Fruit fly (Drosophila melanogaster): ENCODE measurements around the gene CG11619.
A peak's percentile ranks its signal among the peaks of the same experiment; 100 is the strongest.

The CG11619 gene

dm6 chr3L:18996030-18996773, 8.1 kb upstream of the CG11619 start (continued):
- peak; percentile 58; the same call in 1 of the 2 replicates for TF ChIP-seq Bgb (GFP tag; IDR thresholded peaks at IDR 0.05; ENCODE audit: partially characterized antibody)
- peak; percentile 84 for TF ChIP-seq lilli (GFP tag; optimal IDR thresholded peaks at IDR 0.05)
- TF ChIP-seq Atf-2 (GFP tag; optimal IDR thresholded peaks at IDR 0.05), result peak; percentile 54
- TF ChIP-seq CG3726 (GFP tag; IDR thresholded peaks at IDR 0.05), result peak; percentile 54; the same call in 1 of the 3 replicates
- peak; percentile 55 for TF ChIP-seq CG8388 (GFP tag; optimal IDR thresholded peaks at IDR 0.05)
- no peak for TF ChIP-seq zfh1 (GFP tag; IDR thresholded peaks at IDR 0.05)
- peak; percentile 30 for TF ChIP-seq trh (GFP tag; optimal IDR thresholded peaks at IDR 0.05)
- 0 out of 3 replicates have a peak, but pooled peaks have one; percentile 16 for TF ChIP-seq CG16813 (GFP tag; IDR thresholded peaks at IDR 0.05; ENCODE audit: partially characterized antibody)
- peak; percentile 40 for TF ChIP-seq CG11398 (GFP tag; optimal IDR thresholded peaks at IDR 0.05)
- TF ChIP-seq MBD-R2 (GFP tag; IDR thresholded peaks at IDR 0.05), result peak; percentile 49; the same call in 1 of the 2 replicates
- peak; percentile 79 for TF ChIP-seq Oli (tag; optimal IDR thresholded peaks at IDR 0.05)
- TF ChIP-seq Pdp1 (GFP tag; optimal IDR thresholded peaks at IDR 0.05), result peak; percentile 72 to 84
- no peak for TF ChIP-seq Sry-β (GFP tag; optimal IDR thresholded peaks at IDR 0.05)
- TF ChIP-seq vfl (GFP tag; optimal IDR thresholded peaks at IDR 0.05), result peak; percentile 3
- TF ChIP-seq CG34422 (GFP tag; IDR thresholded peaks at IDR 0.05), result 0 out of 3 replicates have a peak, but pooled peaks have one; percentile 27
- TF ChIP-seq twi (tag; optimal IDR thresholded peaks at IDR 0.05), result no peak
- TF ChIP-seq Bteb2 (GFP tag; optimal IDR thresholded peaks at IDR 0.05), result peak; percentile 37
- TF ChIP-seq fd102C (GFP tag; optimal IDR thresholded peaks at IDR 0.05), result no peak
- peak; percentile 41 for TF ChIP-seq CG6854 (GFP tag; optimal IDR thresholded peaks at IDR 0.05)
- TF ChIP-seq Nf-YA (GFP tag; IDR thresholded peaks at IDR 0.05), result no peak
- TF ChIP-seq hbn (GFP tag; IDR thresholded peaks at IDR 0.05; ENCODE audit: partially characterized antibody), result peak; percentile 40; the same call in 1 of the 2 replicates
- TF ChIP-seq CG32532 (GFP tag; IDR thresholded peaks at IDR 0.05), result peak; percentile 81
- TF ChIP-seq CG8359 (GFP tag; optimal IDR thresholded peaks at IDR 0.05; ENCODE audit: borderline replicate concordance), result peak; percentile 2
- TF ChIP-seq cato (GFP tag; optimal IDR thresholded peaks at IDR 0.05; ENCODE audit: borderline replicate concordance), result peak; percentile 23
- peak; percentile 42 for TF ChIP-seq corto (GFP tag; optimal IDR thresholded peaks at IDR 0.05)
- TF ChIP-seq NFAT (GFP tag; IDR thresholded peaks at IDR 0.05), result peak; percentile 42
- TF ChIP-seq pb (GFP tag; optimal IDR thresholded peaks at IDR 0.05), result no peak
- TF ChIP-seq CG3281 (GFP tag; optimal IDR thresholded peaks at IDR 0.05), result peak; percentile 87
- peak; percentile 75 for TF ChIP-seq CG11695 (GFP tag; IDR thresholded peaks at IDR 0.05)
- TF ChIP-seq Ets97D (GFP tag; optimal IDR thresholded peaks at IDR 0.05), result peak; percentile 18
- no peak for TF ChIP-seq Doc2 (GFP tag; IDR thresholded peaks at IDR 0.05)
- TF ChIP-seq CG14441 (GFP tag; IDR thresholded peaks at IDR 0.05), result peak; percentile 74
- TF ChIP-seq CG6254 (GFP tag; optimal IDR thresholded peaks at IDR 0.05), result peak; percentile 2
- no peak for TF ChIP-seq CG7271 (tag; optimal IDR thresholded peaks at IDR 0.05)
- no peak for TF ChIP-seq prd (optimal IDR thresholded peaks at IDR 0.05)
- peak; percentile 74 for TF ChIP-seq prd (GFP tag; IDR thresholded peaks at IDR 0.05)
- TF ChIP-seq ftz-f1 (GFP tag; optimal IDR thresholded peaks at IDR 0.05), result peak; percentile 97
- no peak for TF ChIP-seq CG1832 (GFP tag; optimal IDR thresholded peaks at IDR 0.05)
- peak; percentile 16 for TF ChIP-seq Side (GFP tag; optimal IDR thresholded peaks at IDR 0.05)
- TF ChIP-seq YL-1 (GFP tag; optimal IDR thresholded peaks at IDR 0.05), result no peak
- TF ChIP-seq Dad (GFP tag; optimal IDR thresholded peaks at IDR 0.05), result peak; percentile 57
- TF ChIP-seq Trl (optimal IDR thresholded peaks at IDR 0.05), result no peak
- peak; percentile 44 for TF ChIP-seq Trl (GFP tag; optimal IDR thresholded peaks at IDR 0.05)
- TF ChIP-seq eyg (GFP tag; optimal IDR thresholded peaks at IDR 0.05), result peak; percentile 65
- TF ChIP-seq CG10979 (tag; optimal IDR thresholded peaks at IDR 0.05), result peak; percentile 39
- peak; percentile 46 for TF ChIP-seq sisA (GFP tag; IDR thresholded peaks at IDR 0.05)
- TF ChIP-seq CG8924 (tag; optimal IDR thresholded peaks at IDR 0.05), result peak; percentile 73
- no peak for TF ChIP-seq sqz (GFP tag; optimal IDR thresholded peaks at IDR 0.05)
- TF ChIP-seq chm (GFP tag; IDR thresholded peaks at IDR 0.05), result no peak; the same call in 1 of the 2 replicates
